Fruit fly (Drosophila melanogaster): ENCODE results near the gene RecQ5.
A peak's percentile ranks its signal among the peaks of the same experiment; 100 is the strongest.

Gene RecQ5

dm6 chr3L:14634773-14635563 is 3.1 kb upstream of the RecQ5 start (continued):
- TF ChIP-seq CG15011 (GFP tag; optimal IDR thresholded peaks at IDR 0.05) (peak; percentile 54), CG17328 (GFP tag; IDR thresholded peaks at IDR 0.05) (peak; percentile 61), kni (GFP tag; optimal IDR thresholded peaks at IDR 0.05) (peak; percentile 95), luna (GFP tag; optimal IDR thresholded peaks at IDR 0.05) (no peak), CG10959 (GFP tag; IDR thresholded peaks at IDR 0.05) (peak; percentile 47; the same call in 1 of the 2 replicates), CG13424 (tag; optimal IDR thresholded peaks at IDR 0.05) (peak; percentile 77), cwo (GFP tag; optimal IDR thresholded peaks at IDR 0.05) (peak; percentile 27), CG16815 (GFP tag; optimal IDR thresholded peaks at IDR 0.05) (peak; percentile 84), danr (GFP tag; IDR thresholded peaks at IDR 0.05) (no peak), mld (GFP tag; IDR thresholded peaks at IDR 0.05; ENCODE audit: partially characterized antibody) (no peak), dimm (GFP tag; IDR thresholded peaks at IDR 0.05) (no peak), D19A (tag; optimal IDR thresholded peaks at IDR 0.05) (peak; percentile 75), Stat92E (GFP tag; optimal IDR thresholded peaks at IDR 0.05) (peak in 1 of 3 experiments; percentile 67), CG6272 (GFP tag; IDR thresholded peaks at IDR 0.05) (no peak), al (GFP tag; IDR thresholded peaks at IDR 0.05) (no peak), trh (GFP tag; optimal IDR thresholded peaks at IDR 0.05) (peak; percentile 39), Hr39 (optimal IDR thresholded peaks at IDR 0.05) (no peak), Optix (GFP tag; IDR thresholded peaks at IDR 0.05) (no peak), CG11696 (GFP tag; IDR thresholded peaks at IDR 0.05) (no peak), Rx (GFP tag; IDR thresholded peaks at IDR 0.05) (no peak), NK7.1 (GFP tag; optimal IDR thresholded peaks at IDR 0.05) (no peak), Pdp1 (GFP tag; optimal IDR thresholded peaks at IDR 0.05) (peak in 1 of 2 experiments; percentile 31), gcm (GFP tag; optimal IDR thresholded peaks at IDR 0.05) (peak; percentile 76), CG17829 (tag; optimal IDR thresholded peaks at IDR 0.05) (peak; percentile 94), emc (GFP tag; optimal IDR thresholded peaks at IDR 0.05) (no peak), Jarid2 (GFP tag; optimal IDR thresholded peaks at IDR 0.05) (no peak), HLHmδ (GFP tag; optimal IDR thresholded peaks at IDR 0.05) (no peak), Ada2b (GFP tag; IDR thresholded peaks at IDR 0.05) (no peak), her (GFP tag; optimal IDR thresholded peaks at IDR 0.05) (no peak), CG6654 (GFP tag; optimal IDR thresholded peaks at IDR 0.05) (no peak), otp (GFP tag; IDR thresholded peaks at IDR 0.05) (no peak), Deaf1 (tag; optimal IDR thresholded peaks at IDR 0.05) (peak; percentile 37), Doc2 (GFP tag; IDR thresholded peaks at IDR 0.05) (no peak), Dll (GFP tag; IDR thresholded peaks at IDR 0.05; ENCODE audit: partially characterized antibody) (no peak), D (optimal IDR thresholded peaks at IDR 0.05) (no peak), D (GFP tag; optimal IDR thresholded peaks at IDR 0.05) (peak; percentile 83), insv (GFP tag; optimal IDR thresholded peaks at IDR 0.05) (no peak), sob (GFP tag; IDR thresholded peaks at IDR 0.05) (no peak), ftz-f1 (GFP tag; optimal IDR thresholded peaks at IDR 0.05) (no peak), nerfin-2 (GFP tag; IDR thresholded peaks at IDR 0.05; ENCODE audit: partially characterized antibody) (no peak), ac (GFP tag; optimal IDR thresholded peaks at IDR 0.05) (peak; percentile 64), Dad (GFP tag; optimal IDR thresholded peaks at IDR 0.05) (no peak), bbx (GFP tag; IDR thresholded peaks at IDR 0.05; ENCODE audit: partially characterized antibody) (no peak), Scr (GFP tag; IDR thresholded peaks at IDR 0.05; ENCODE audit: partially characterized antibody) (no peak), slbo (GFP tag; IDR thresholded peaks at IDR 0.05) (peak; percentile 50), phol (tag; optimal IDR thresholded peaks at IDR 0.05) (peak; percentile 91), CG1832 (GFP tag; optimal IDR thresholded peaks at IDR 0.05) (no peak), stwl (tag; optimal IDR thresholded peaks at IDR 0.05) (no peak), CG32767 (GFP tag; IDR thresholded peaks at IDR 0.05) (no peak), hth (optimal IDR thresholded peaks at IDR 0.05) (no peak)
